Worm (Caenorhabditis elegans): ENCODE measurements around the gene cyp-13A10.

- TF ChIP-seq elt-3 (tag; optimal IDR thresholded peaks at IDR 0.05) (no peak), pqm-1 (tag; optimal IDR thresholded peaks at IDR 0.05) (no peak), fos-1 (tag; optimal IDR thresholded peaks at IDR 0.05) (no peak), nhr-25 (tag; optimal IDR thresholded peaks at IDR 0.05) (no peak), ceh-9 (tag; optimal IDR thresholded peaks at IDR 0.05) (no peak), fkh-10 (GFP tag; optimal IDR thresholded peaks at IDR 0.05) (no peak), aly-2 (tag; optimal IDR thresholded peaks at IDR 0.05) (no peak), ama-1 (optimal IDR thresholded peaks at IDR 0.05) (no peak), nhr-11 (tag; optimal IDR thresholded peaks at IDR 0.05) (no peak), nhr-237 (tag; optimal IDR thresholded peaks at IDR 0.05) (no peak), pha-4 (tag; optimal IDR thresholded peaks at IDR 0.05) (no peak), jun-1 (tag; optimal IDR thresholded peaks at IDR 0.05) (no peak), mdl-1 (tag; optimal IDR thresholded peaks at IDR 0.05) (no peak)
These were observed 44.8 kb downstream of the cyp-13A10 start for ce11 chrII:9617902-9618245.

All from whole organism, L3 larva.